Worm (Caenorhabditis elegans): ENCODE measurements around the gene atgp-1.

ce11 chrIV:17293068-17293467 lies 23.9 kb downstream of the atgp-1 start:
- TF ChIP-seq ztf-11 (tag; optimal IDR thresholded peaks at IDR 0.05): no peak
- TF ChIP-seq pha-4 (tag; optimal IDR thresholded peaks at IDR 0.05): no peak
- TF ChIP-seq ceh-83 (GFP tag; optimal IDR thresholded peaks at IDR 0.05): no peak
- TF ChIP-seq lin-13 (tag; optimal IDR thresholded peaks at IDR 0.05): no peak
